Worm (Caenorhabditis elegans): ENCODE data around the gene T27D12.6.

The T27D12.6 gene

ce11 chrII:11835208-11835607 is at the start of gene T27D12.6:
T27D12.6 (plus strand) TSS chrII:11835508.
- TF ChIP-seq ceh-83 (GFP tag; optimal IDR thresholded peaks at IDR 0.05) (no peak), nhr-12 (tag; optimal IDR thresholded peaks at IDR 0.05) (no peak)

- TF ChIP-seq nhr-76 (tag; optimal IDR thresholded peaks at IDR 0.05) (no peak), zip-8 (tag; optimal IDR thresholded peaks at IDR 0.05) (no peak), ceh-39 (tag; optimal IDR thresholded peaks at IDR 0.05) (no peak), pha-4 (tag; optimal IDR thresholded peaks at IDR 0.05) (no peak), snpc-4 (tag; optimal IDR thresholded peaks at IDR 0.05) (no peak), sem-2 (GFP tag; optimal IDR thresholded peaks at IDR 0.05) (no peak), hlh-1 (tag; optimal IDR thresholded peaks at IDR 0.05) (no peak), lin-13 (tag; optimal IDR thresholded peaks at IDR 0.05) (no peak), flh-1 (GFP tag; optimal IDR thresholded peaks at IDR 0.05) (no peak), ham-2 (GFP tag; optimal IDR thresholded peaks at IDR 0.05) (no peak), drap-1 (GFP tag; optimal IDR thresholded peaks at IDR 0.05) (no peak), ztf-11 (tag; optimal IDR thresholded peaks at IDR 0.05) (no peak), blmp-1 (tag; optimal IDR thresholded peaks at IDR 0.05) (no peak), elt-3 (tag; optimal IDR thresholded peaks at IDR 0.05) (no peak), lin-32 (GFP tag; optimal IDR thresholded peaks at IDR 0.05) (no peak), mep-1 (tag; optimal IDR thresholded peaks at IDR 0.05) (no peak), ceh-43 (GFP tag; optimal IDR thresholded peaks at IDR 0.05) (no peak), bed-3 (GFP tag; optimal IDR thresholded peaks at IDR 0.05) (no peak), cnd-1 (tag; optimal IDR thresholded peaks at IDR 0.05) (no peak)
Observed at ce11 chrII:11788025-11788424, 47.3 kb upstream of the T27D12.6 start.

- TF ChIP-seq nhr-2 (tag; optimal IDR thresholded peaks at IDR 0.05), result no peak
- no peak for TF ChIP-seq ceh-39 (tag; optimal IDR thresholded peaks at IDR 0.05)
- TF ChIP-seq sptf-1 (tag; optimal IDR thresholded peaks at IDR 0.05), result no peak
- TF ChIP-seq elt-1 (tag; optimal IDR thresholded peaks at IDR 0.05; ENCODE audit: borderline replicate concordance, insufficient read depth), result no peak
- TF ChIP-seq mls-2 (tag; optimal IDR thresholded peaks at IDR 0.05), result no peak
Observed at ce11 chrII:11790458-11790857, 44.9 kb upstream of the T27D12.6 start, which contains the start of gene F43G6.4. F43G6.4 (plus strand) TSS chrII:11790758.

ce11 chrII:11794392-11794791 is 40.9 kb upstream of the T27D12.6 start:
- TF ChIP-seq nhr-2 (tag; optimal IDR thresholded peaks at IDR 0.05) (peak; percentile 1), unc-62 (GFP tag; optimal IDR thresholded peaks at IDR 0.05) (peak; percentile 26), hlh-1 (tag; optimal IDR thresholded peaks at IDR 0.05) (peak; percentile 37), cnd-1 (tag; optimal IDR thresholded peaks at IDR 0.05) (peak; percentile 56), ceh-83 (GFP tag; optimal IDR thresholded peaks at IDR 0.05) (no peak)

- TF ChIP-seq pha-4 (tag; optimal IDR thresholded peaks at IDR 0.05), result no peak
- TF ChIP-seq unc-39 (tag; optimal IDR thresholded peaks at IDR 0.05), result no peak
- TF ChIP-seq sptf-1 (tag; optimal IDR thresholded peaks at IDR 0.05), result no peak
- no peak for TF ChIP-seq drap-1 (GFP tag; optimal IDR thresholded peaks at IDR 0.05)
- no peak for TF ChIP-seq M03D4.4 (tag; optimal IDR thresholded peaks at IDR 0.05)
- TF ChIP-seq sem-2 (GFP tag; optimal IDR thresholded peaks at IDR 0.05), result no peak
- no peak for TF ChIP-seq unc-62 (GFP tag; optimal IDR thresholded peaks at IDR 0.05)
Observed at ce11 chrII:11797194-11797593, 38.1 kb upstream of the T27D12.6 start.

- TF ChIP-seq ces-1 (GFP tag; optimal IDR thresholded peaks at IDR 0.05), result no peak
- TF ChIP-seq sptf-1 (tag; optimal IDR thresholded peaks at IDR 0.05), result no peak
- no peak for TF ChIP-seq nhr-2 (tag; optimal IDR thresholded peaks at IDR 0.05)
- no peak for TF ChIP-seq mep-1 (tag; optimal IDR thresholded peaks at IDR 0.05)
- no peak for TF ChIP-seq lin-13 (tag; optimal IDR thresholded peaks at IDR 0.05)
- no peak for TF ChIP-seq nhr-76 (tag; optimal IDR thresholded peaks at IDR 0.05)
- TF ChIP-seq unc-39 (tag; optimal IDR thresholded peaks at IDR 0.05), result no peak
- TF ChIP-seq ztf-11 (tag; optimal IDR thresholded peaks at IDR 0.05), result no peak
- TF ChIP-seq M03D4.4 (tag; optimal IDR thresholded peaks at IDR 0.05), result no peak
- TF ChIP-seq nhr-237 (tag; optimal IDR thresholded peaks at IDR 0.05), result no peak
- TF ChIP-seq snpc-4 (tag; optimal IDR thresholded peaks at IDR 0.05), result no peak
- TF ChIP-seq ceh-39 (tag; optimal IDR thresholded peaks at IDR 0.05), result no peak
- TF ChIP-seq blmp-1 (tag; optimal IDR thresholded peaks at IDR 0.05), result no peak
- no peak for TF ChIP-seq mls-2 (tag; optimal IDR thresholded peaks at IDR 0.05)
Observed at ce11 chrII:11798737-11799136, 36.6 kb upstream of the T27D12.6 start, which contains the start of gene hda-5. hda-5 (plus strand) TSS chrII:11799037.
